Worm (Caenorhabditis elegans) whole organism, L4/young adult: ENCODE measurements around the gene F12A10.9.

Experiments used
- W03F9.2 ChIP-seq: fragments of 150-350 bp; optimal IDR thresholded peaks from 2 replicates; lab custom pipeline; 2014; ENCODE audit warnings: missing biosample characterization, missing genetic modification characterization
- dao-5 ChIP-seq: sonication (generic microtip); optimal IDR thresholded peaks from 2 replicates; lab custom pipeline; 2016; ENCODE audit warnings: missing genotype, missing genetic modification characterization, moderate library complexity, missing compliant biosample characterization
- him-1 ChIP-seq: sonication (generic microtip); optimal IDR thresholded peaks from 2 replicates; lab custom pipeline; 2016; ENCODE audit warnings: missing genotype, missing genetic modification reagents, missing genetic modification characterization, missing compliant biosample characterization

DNA sequence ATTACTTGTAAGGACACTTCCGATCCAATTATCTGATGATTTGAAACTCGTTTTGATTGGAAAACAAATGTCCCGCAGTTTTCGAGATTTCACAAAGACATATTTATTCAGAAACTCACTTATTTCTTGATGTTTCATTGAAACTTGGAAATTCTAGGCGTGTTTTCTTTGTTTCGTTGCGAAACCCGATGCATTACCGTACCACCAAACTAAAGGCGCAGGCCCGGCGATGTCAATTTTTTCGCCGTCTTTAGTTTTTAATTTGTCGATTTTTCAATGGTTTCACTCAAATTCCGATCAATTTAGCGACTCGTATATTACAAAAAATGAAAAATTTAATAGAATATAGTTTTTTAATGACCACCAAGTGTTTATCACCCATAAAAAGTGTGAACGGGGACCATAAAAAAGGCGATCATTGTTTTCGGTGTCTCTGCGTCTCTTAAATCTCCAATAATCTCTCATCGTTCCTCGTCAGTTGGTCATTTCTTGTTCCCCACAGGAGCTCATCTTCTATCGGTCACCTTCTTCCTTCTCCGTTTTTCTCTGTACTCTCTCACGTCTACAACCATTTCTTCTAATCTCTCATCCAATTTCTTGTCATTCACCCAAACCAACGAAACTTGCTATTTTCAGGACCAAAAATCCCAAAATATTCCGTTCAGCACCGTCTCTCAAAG, 32.6 kb upstream of the F12A10.9 start, which contains the start of gene clr-1:
- TF ChIP-seq him-1 (tag; lab: Kevin White, UChicago) (no peak), dao-5 (tag; lab: Kevin White, UChicago) (no peak), W03F9.2 (tag; lab: Kevin White, UChicago) (no peak)
